Worm (Caenorhabditis elegans): ENCODE measurements around the gene C25F9.8.

C25F9.8 gene

DNA sequence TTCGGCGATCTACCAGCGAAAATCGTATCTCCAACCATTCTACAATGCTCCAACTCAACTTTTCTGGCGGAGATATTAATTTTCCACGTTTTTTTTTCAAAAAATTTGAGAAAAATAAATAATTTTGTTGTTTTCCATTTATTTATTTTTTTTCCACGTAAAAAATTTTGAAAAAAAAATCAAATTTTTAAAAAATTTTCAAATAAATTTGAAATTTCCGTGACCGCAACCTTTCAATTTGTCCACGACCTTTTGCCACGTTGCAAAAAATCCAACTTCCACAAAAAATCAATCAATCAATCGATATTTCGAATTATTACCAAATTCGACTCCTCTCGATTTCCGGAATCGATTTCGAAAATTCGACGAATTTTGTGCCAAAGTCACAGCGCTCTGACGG lies 23.6 kb upstream of the C25F9.8 start, which contains the start of gene Y43F8A.2:
Y43F8A.2 (plus strand) TSS at position 301 of the 400 bp plus-strand sequence.
- TF ChIP-seq hmg-4 (GFP tag; optimal IDR thresholded peaks at IDR 0.05) (no peak), tbx-37 (GFP tag; conservative IDR thresholded peaks at IDR 0.05) (no peak), scrt-1 (GFP tag; IDR thresholded peaks at IDR 0.05) (no peak), ceh-36 (tag; optimal IDR thresholded peaks at IDR 0.05) (no peak)

- TF ChIP-seq hnd-1 (tag; optimal IDR thresholded peaks at IDR 0.05) (no peak), tra-4 (tag; optimal IDR thresholded peaks at IDR 0.05) (no peak), F13C5.2 (tag; optimal IDR thresholded peaks at IDR 0.05) (no peak), scrt-1 (GFP tag; IDR thresholded peaks at IDR 0.05) (no peak), pes-1 (GFP tag; IDR thresholded peaks at IDR 0.05) (no peak), aly-1 (tag; optimal IDR thresholded peaks at IDR 0.05) (no peak), ceh-13 (GFP tag; optimal IDR thresholded peaks at IDR 0.05) (no peak), tbx-37 (GFP tag; conservative IDR thresholded peaks at IDR 0.05) (0 out of 2 replicates have a peak, but pooled peaks have one; percentile 6), ceh-36 (tag; optimal IDR thresholded peaks at IDR 0.05) (no peak)
These were observed 23.1 kb upstream of the C25F9.8 start for ce11 chrV:19371777-19372176.

DNA sequence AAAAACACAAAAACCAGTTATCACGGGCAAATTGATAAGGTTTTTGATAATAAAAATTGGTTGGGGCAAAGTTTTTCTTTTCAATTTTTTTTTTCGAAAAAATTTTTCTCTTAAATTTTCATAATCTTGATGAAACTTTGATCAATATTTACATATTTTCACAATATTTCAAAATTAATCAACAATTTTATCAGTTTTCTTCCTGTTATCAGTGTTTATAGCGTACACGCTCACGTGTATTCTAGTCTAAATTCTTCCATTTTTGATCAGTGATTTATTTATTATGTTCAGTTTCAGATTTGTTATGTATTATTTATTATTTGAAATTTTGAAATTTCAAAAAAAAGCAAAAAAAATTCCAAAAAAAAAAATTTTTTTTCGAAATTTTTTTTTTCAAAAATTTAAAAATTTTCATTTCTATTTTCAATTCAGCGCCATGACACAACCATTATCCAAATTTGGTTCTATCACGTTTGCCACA lies 17.8 kb upstream of the C25F9.8 start, which contains the start of gene nceh-1:
nceh-1 (plus strand) TSS at position 431 of the 481 bp plus-strand sequence.
- TF ChIP-seq sea-1 (GFP tag; conservative IDR thresholded peaks at IDR 0.05): no peak
- no peak for TF ChIP-seq hmg-4 (GFP tag; optimal IDR thresholded peaks at IDR 0.05)
- no peak for TF ChIP-seq ceh-13 (GFP tag; optimal IDR thresholded peaks at IDR 0.05)
- no peak for TF ChIP-seq ceh-36 (tag; optimal IDR thresholded peaks at IDR 0.05)
- TF ChIP-seq flt-1 (GFP tag; IDR thresholded peaks at IDR 0.05): no peak
- TF ChIP-seq ets-7 (tag; optimal IDR thresholded peaks at IDR 0.05): no peak
- no peak for TF ChIP-seq tbx-37 (GFP tag; conservative IDR thresholded peaks at IDR 0.05)
- no peak for TF ChIP-seq F13C5.2 (tag; optimal IDR thresholded peaks at IDR 0.05)
- TF ChIP-seq hmbx-1 (tag; optimal IDR thresholded peaks at IDR 0.05): no peak
- no peak for TF ChIP-seq ama-1 (optimal IDR thresholded peaks at IDR 0.05)
- no peak for TF ChIP-seq tbx-11 (GFP tag; IDR thresholded peaks at IDR 0.05)
- no peak for TF ChIP-seq B0310.2 (tag; optimal IDR thresholded peaks at IDR 0.05)
- no peak for TF ChIP-seq pes-1 (GFP tag; IDR thresholded peaks at IDR 0.05)
- no peak for TF ChIP-seq scrt-1 (GFP tag; IDR thresholded peaks at IDR 0.05)
- no peak for TF ChIP-seq aly-1 (tag; optimal IDR thresholded peaks at IDR 0.05)
- TF ChIP-seq tra-4 (tag; optimal IDR thresholded peaks at IDR 0.05): no peak
- no peak for TF ChIP-seq hnd-1 (tag; optimal IDR thresholded peaks at IDR 0.05)

- TF ChIP-seq tbx-11 (GFP tag; IDR thresholded peaks at IDR 0.05) (no peak), hnd-1 (tag; optimal IDR thresholded peaks at IDR 0.05) (no peak), B0310.2 (tag; optimal IDR thresholded peaks at IDR 0.05) (no peak), tbx-37 (GFP tag; conservative IDR thresholded peaks at IDR 0.05) (no peak)
These were observed 13.9 kb upstream of the C25F9.8 start, which contains the start of gene srw-84 for ce11 chrV:19380968-19381367. Gene srw-84 (plus strand): TSS chrV:19381268.

- TF ChIP-seq flt-1 (GFP tag; IDR thresholded peaks at IDR 0.05): no peak
- TF ChIP-seq hmbx-1 (tag; optimal IDR thresholded peaks at IDR 0.05): no peak
- TF ChIP-seq hmg-4 (GFP tag; optimal IDR thresholded peaks at IDR 0.05): no peak
- no peak for TF ChIP-seq aly-1 (tag; optimal IDR thresholded peaks at IDR 0.05)
- TF ChIP-seq ets-7 (tag; optimal IDR thresholded peaks at IDR 0.05): no peak
- TF ChIP-seq sea-1 (GFP tag; conservative IDR thresholded peaks at IDR 0.05): no peak
- TF ChIP-seq tbx-11 (GFP tag; IDR thresholded peaks at IDR 0.05): no peak
- no peak for TF ChIP-seq scrt-1 (GFP tag; IDR thresholded peaks at IDR 0.05)
- no peak for TF ChIP-seq tra-4 (tag; optimal IDR thresholded peaks at IDR 0.05)
- no peak for TF ChIP-seq hnd-1 (tag; optimal IDR thresholded peaks at IDR 0.05)
- TF ChIP-seq B0310.2 (tag; optimal IDR thresholded peaks at IDR 0.05): no peak
- no peak for TF ChIP-seq F13C5.2 (tag; optimal IDR thresholded peaks at IDR 0.05)
- no peak for TF ChIP-seq tbx-37 (GFP tag; conservative IDR thresholded peaks at IDR 0.05)
- no peak for TF ChIP-seq ceh-36 (tag; optimal IDR thresholded peaks at IDR 0.05)
- no peak for TF ChIP-seq pes-1 (GFP tag; IDR thresholded peaks at IDR 0.05)
- no peak for TF ChIP-seq ceh-13 (GFP tag; optimal IDR thresholded peaks at IDR 0.05)
- TF ChIP-seq ama-1 (optimal IDR thresholded peaks at IDR 0.05): no peak
These were observed 4.8 kb upstream of the C25F9.8 start, which contains the start of gene slcr-46.2 for ce11 chrV:19390029-19390428. Gene slcr-46.2 (minus strand): TSS chrV:19390129.

DNA sequence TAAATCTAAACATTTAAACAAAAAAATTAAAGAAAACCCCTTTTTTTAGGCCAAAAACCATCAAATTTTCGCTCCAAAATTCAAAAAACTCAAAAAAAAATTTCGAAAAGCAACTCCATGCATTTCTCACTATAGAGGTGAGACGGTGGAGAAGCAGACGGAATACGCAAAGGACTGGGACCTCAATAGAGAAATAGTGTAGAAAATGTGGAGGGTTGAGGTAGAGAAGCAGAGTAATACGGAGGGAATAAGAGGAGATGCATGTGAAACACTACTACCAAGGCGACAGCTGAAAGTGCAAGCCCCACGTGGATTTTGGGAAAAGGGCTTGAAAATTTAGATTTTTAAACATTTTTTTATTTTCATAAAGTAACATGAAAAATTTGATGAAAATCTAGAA lies 3.6 kb upstream of the C25F9.8 start:
- TF ChIP-seq ceh-13 (GFP tag; optimal IDR thresholded peaks at IDR 0.05): no peak
- no peak for TF ChIP-seq hmg-4 (GFP tag; optimal IDR thresholded peaks at IDR 0.05)
- no peak for TF ChIP-seq hnd-1 (tag; optimal IDR thresholded peaks at IDR 0.05)
- TF ChIP-seq tbx-11 (GFP tag; IDR thresholded peaks at IDR 0.05): no peak
- no peak for TF ChIP-seq ceh-36 (tag; optimal IDR thresholded peaks at IDR 0.05)
- TF ChIP-seq pes-1 (GFP tag; IDR thresholded peaks at IDR 0.05): no peak
- no peak for TF ChIP-seq hmbx-1 (tag; optimal IDR thresholded peaks at IDR 0.05)
- no peak for TF ChIP-seq scrt-1 (GFP tag; IDR thresholded peaks at IDR 0.05)
- no peak for TF ChIP-seq tra-4 (tag; optimal IDR thresholded peaks at IDR 0.05)
- TF ChIP-seq F13C5.2 (tag; optimal IDR thresholded peaks at IDR 0.05): no peak
- TF ChIP-seq tbx-37 (GFP tag; conservative IDR thresholded peaks at IDR 0.05): no peak
- TF ChIP-seq ets-7 (tag; optimal IDR thresholded peaks at IDR 0.05): no peak
- TF ChIP-seq B0310.2 (tag; optimal IDR thresholded peaks at IDR 0.05): no peak
- TF ChIP-seq aly-1 (tag; optimal IDR thresholded peaks at IDR 0.05): no peak
- TF ChIP-seq ama-1 (optimal IDR thresholded peaks at IDR 0.05): no peak
- TF ChIP-seq flt-1 (GFP tag; IDR thresholded peaks at IDR 0.05): no peak

- no peak for TF ChIP-seq tbx-37 (GFP tag; conservative IDR thresholded peaks at IDR 0.05)
- TF ChIP-seq tra-4 (tag; optimal IDR thresholded peaks at IDR 0.05): no peak
- no peak for TF ChIP-seq B0310.2 (tag; optimal IDR thresholded peaks at IDR 0.05)
- TF ChIP-seq flt-1 (GFP tag; IDR thresholded peaks at IDR 0.05): no peak
- TF ChIP-seq pes-1 (GFP tag; IDR thresholded peaks at IDR 0.05): no peak
- no peak for TF ChIP-seq F13C5.2 (tag; optimal IDR thresholded peaks at IDR 0.05)
These were observed 1.9 kb downstream of the C25F9.8 start for ce11 chrV:19396576-19397313.

Measured in whole organism, early embryonic.